Worm (Caenorhabditis elegans): ENCODE results near the gene Y6D1A.2.

Gene Y6D1A.2

ce11 chrII:11832475-11832874 is 12.8 kb upstream of the Y6D1A.2 start, which contains the start of gene clec-144:
Gene clec-144, minus strand, starts transcription at chrII:11832575.
- TF ChIP-seq eyg-1 (tag; optimal IDR thresholded peaks at IDR 0.05), result no peak
- no peak for TF ChIP-seq ceh-31 (tag; optimal IDR thresholded peaks at IDR 0.05)
- TF ChIP-seq hlh-30 (tag; optimal IDR thresholded peaks at IDR 0.05; ENCODE audit: insufficient read depth), result no peak
- TF ChIP-seq unc-3 (GFP tag; conservative IDR thresholded peaks at IDR 0.05), result no peak
- no peak for TF ChIP-seq unc-3 (tag; optimal IDR thresholded peaks at IDR 0.05)
- no peak for TF ChIP-seq ceh-2 (tag; optimal IDR thresholded peaks at IDR 0.05)
- TF ChIP-seq ceh-9 (tag; optimal IDR thresholded peaks at IDR 0.05), result no peak
- TF ChIP-seq ceh-24 (tag; optimal IDR thresholded peaks at IDR 0.05), result no peak
- TF ChIP-seq tbx-7 (tag; optimal IDR thresholded peaks at IDR 0.05), result no peak
- no peak for TF ChIP-seq zip-5 (tag; optimal IDR thresholded peaks at IDR 0.05)
- TF ChIP-seq che-1 (tag; optimal IDR thresholded peaks at IDR 0.05), result no peak
- TF ChIP-seq elt-2 (tag; optimal IDR thresholded peaks at IDR 0.05), result no peak
- TF ChIP-seq pha-2 (tag; optimal IDR thresholded peaks at IDR 0.05), result no peak
- no peak for TF ChIP-seq C38D4.7 (GFP tag; optimal IDR thresholded peaks at IDR 0.05)
- no peak for TF ChIP-seq ref-2 (tag; optimal IDR thresholded peaks at IDR 0.05)

ce11 chrII:11830601-11831000 is 10.9 kb upstream of the Y6D1A.2 start:
- no peak for TF ChIP-seq tbx-7 (tag; optimal IDR thresholded peaks at IDR 0.05)
- TF ChIP-seq unc-55 (GFP tag; optimal IDR thresholded peaks at IDR 0.05), result peak; percentile 16

- TF ChIP-seq syd-9 (tag; optimal IDR thresholded peaks at IDR 0.05) (no peak), T23F11.4 (GFP tag; optimal IDR thresholded peaks at IDR 0.05) (no peak), unc-86 (tag; optimal IDR thresholded peaks at IDR 0.05) (no peak), npax-4 (tag; optimal IDR thresholded peaks at IDR 0.05) (no peak), nfya-1 (tag; optimal IDR thresholded peaks at IDR 0.05) (no peak), pat-9 (tag; optimal IDR thresholded peaks at IDR 0.05) (no peak), ceh-19 (GFP tag; optimal IDR thresholded peaks at IDR 0.05) (no peak), ceh-30 (tag; optimal IDR thresholded peaks at IDR 0.05) (no peak), che-1 (tag; optimal IDR thresholded peaks at IDR 0.05) (no peak), hlh-13 (GFP tag; optimal IDR thresholded peaks at IDR 0.05) (no peak), pqm-1 (tag; optimal IDR thresholded peaks at IDR 0.05) (no peak)
These were observed 10.2 kb upstream of the Y6D1A.2 start, which contains the start of gene pes-5 for ce11 chrII:11829920-11830319. Gene pes-5, minus strand, starts transcription at chrII:11830020.

- TF ChIP-seq nfya-1 (tag; optimal IDR thresholded peaks at IDR 0.05), result no peak
- no peak for TF ChIP-seq nhr-232 (tag; optimal IDR thresholded peaks at IDR 0.05)
- no peak for TF ChIP-seq zip-5 (tag; optimal IDR thresholded peaks at IDR 0.05)
- TF ChIP-seq K02D7.2 (tag; optimal IDR thresholded peaks at IDR 0.05), result no peak
- no peak for TF ChIP-seq ref-2 (tag; optimal IDR thresholded peaks at IDR 0.05)
- TF ChIP-seq C38D4.7 (GFP tag; optimal IDR thresholded peaks at IDR 0.05), result no peak
- no peak for TF ChIP-seq eyg-1 (tag; optimal IDR thresholded peaks at IDR 0.05)
- no peak for TF ChIP-seq C08G9.2 (tag; optimal IDR thresholded peaks at IDR 0.05)
- TF ChIP-seq dve-1 (tag; optimal IDR thresholded peaks at IDR 0.05), result no peak
- TF ChIP-seq npax-4 (tag; optimal IDR thresholded peaks at IDR 0.05), result no peak
- TF ChIP-seq ceh-45 (GFP tag; IDR thresholded peaks at IDR 0.05), result no peak
- no peak for TF ChIP-seq hlh-8 (tag; optimal IDR thresholded peaks at IDR 0.05)
- no peak for TF ChIP-seq unc-3 (GFP tag; conservative IDR thresholded peaks at IDR 0.05)
- TF ChIP-seq unc-3 (tag; optimal IDR thresholded peaks at IDR 0.05), result no peak
- no peak for TF ChIP-seq ceh-2 (tag; optimal IDR thresholded peaks at IDR 0.05)
- TF ChIP-seq hlh-15 (tag; optimal IDR thresholded peaks at IDR 0.05), result no peak
These were observed 4.0 kb upstream of the Y6D1A.2 start, which contains the start of gene Y6D1A.1 for ce11 chrII:11823566-11824308. Gene Y6D1A.1, minus strand, starts transcription at chrII:11823616.

ce11 chrII:11816475-11816874 is 3.2 kb downstream of the Y6D1A.2 start, which contains the start of gene pap-3:
Gene pap-3, minus strand, starts transcription at chrII:11816575.
- TF ChIP-seq ceh-34 (tag; optimal IDR thresholded peaks at IDR 0.05) (no peak), Y22D7AL.16 (tag; optimal IDR thresholded peaks at IDR 0.05) (no peak), pha-4 (tag; optimal IDR thresholded peaks at IDR 0.05) (no peak), ama-1 (optimal IDR thresholded peaks at IDR 0.05) (no peak), zip-5 (tag; optimal IDR thresholded peaks at IDR 0.05) (no peak), tbx-7 (tag; optimal IDR thresholded peaks at IDR 0.05) (no peak), ceh-14 (tag; optimal IDR thresholded peaks at IDR 0.05) (no peak), ttx-3 (tag; optimal IDR thresholded peaks at IDR 0.05) (no peak), T23F11.4 (GFP tag; optimal IDR thresholded peaks at IDR 0.05) (no peak), ceh-45 (GFP tag; IDR thresholded peaks at IDR 0.05) (no peak), sox-2 (GFP tag; IDR thresholded peaks at IDR 0.05) (no peak), ahr-1 (tag; optimal IDR thresholded peaks at IDR 0.05) (no peak), nhr-11 (tag; optimal IDR thresholded peaks at IDR 0.05) (no peak), nfya-1 (tag; optimal IDR thresholded peaks at IDR 0.05) (no peak), sdc-2 (tag; optimal IDR thresholded peaks at IDR 0.05) (no peak)

All from whole organism, late embryonic.